Worm (Caenorhabditis elegans) whole organism, L4/young adult: ENCODE data around the gene T28A8.6.
"Not testable (repeated sequence)": the region's sequence is repeated elsewhere in the genome, so short reads cannot be mapped to it uniquely, and the experiment has no call there.

Experiments used
- W03F9.2 ChIP-seq: fragments of 150-350 bp; optimal IDR thresholded peaks from 2 replicates; lab custom pipeline; 2014; ENCODE audit warnings: missing biosample characterization, missing genetic modification characterization
- dao-5 ChIP-seq: sonication (generic microtip); optimal IDR thresholded peaks from 2 replicates; lab custom pipeline; 2016; ENCODE audit warnings: missing genotype, missing genetic modification characterization, moderate library complexity, missing compliant biosample characterization
- him-1 ChIP-seq: sonication (generic microtip); optimal IDR thresholded peaks from 2 replicates; lab custom pipeline; 2016; ENCODE audit warnings: missing genotype, missing genetic modification reagents, missing genetic modification characterization, missing compliant biosample characterization

T28A8.6 gene

DNA sequence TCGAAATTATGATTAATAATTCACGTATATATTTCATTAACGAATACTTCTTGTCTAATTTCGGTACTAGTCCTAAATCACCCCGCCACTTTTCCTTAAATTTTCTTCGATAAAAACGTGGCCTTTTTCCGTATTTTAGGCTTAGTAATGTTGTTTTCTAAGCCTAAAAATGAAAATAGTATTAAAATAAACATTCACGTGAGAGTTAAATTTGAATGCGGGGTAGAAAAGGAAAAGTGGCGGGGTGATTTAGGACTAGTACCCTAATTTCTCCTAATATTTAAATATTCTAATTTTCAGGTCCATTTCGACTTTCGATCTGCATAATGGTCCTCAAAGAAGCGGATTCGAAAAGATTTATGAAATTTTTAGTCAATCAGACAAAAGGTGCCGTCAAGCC lies at the start of gene T28A8.6:
Gene T28A8.6, plus strand, starts transcription at position 301 of the 400 bp plus-strand sequence.
- TF ChIP-seq him-1, dao-5, W03F9.2 (tag; lab: Kevin White, UChicago): not testable (repeated sequence)

DNA sequence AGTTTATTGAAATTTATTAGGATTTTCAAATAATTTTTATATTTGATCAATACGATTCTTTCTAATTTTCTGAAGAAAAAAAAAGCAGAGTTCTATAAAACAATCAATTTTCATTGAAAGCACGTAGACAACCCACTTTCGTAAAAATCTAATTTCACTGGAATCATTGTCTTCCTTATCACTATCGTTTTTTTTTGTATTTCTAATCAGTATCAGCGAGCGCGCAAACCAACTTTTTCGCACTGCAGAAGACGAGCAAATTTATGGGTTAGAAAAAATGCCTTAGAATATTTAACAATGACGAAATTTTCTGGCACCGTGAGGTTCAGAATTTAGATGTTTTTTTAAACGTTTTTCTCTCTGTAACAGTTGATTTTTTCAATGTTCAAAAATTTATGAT lies 46.2 kb upstream of the T28A8.6 start:
- no peak for TF ChIP-seq W03F9.2 (tag; lab: Kevin White, UChicago)
- TF ChIP-seq dao-5 (tag; lab: Kevin White, UChicago): no peak
- no peak for TF ChIP-seq him-1 (tag; lab: Kevin White, UChicago)

DNA sequence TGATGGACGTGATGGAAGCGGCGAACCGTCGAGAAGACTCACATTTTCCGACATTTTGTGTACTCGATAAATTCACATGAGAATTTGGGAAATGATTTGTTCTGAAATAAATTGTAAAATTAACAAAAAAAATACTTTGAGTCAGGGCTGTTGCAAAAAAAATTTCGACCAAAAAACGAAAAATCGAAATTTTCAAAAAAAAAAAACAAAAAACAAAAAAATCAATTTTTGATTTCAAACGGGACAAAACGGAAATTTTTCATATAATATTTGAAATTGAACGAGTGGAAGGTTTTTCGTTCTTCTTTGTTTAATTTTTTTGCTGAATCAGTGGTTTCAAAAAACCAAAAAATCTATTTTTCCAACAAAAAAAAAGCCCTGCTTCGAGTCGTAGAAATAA lies 43.8 kb upstream of the T28A8.6 start, which contains the start of gene cua-1:
Gene cua-1, minus strand, starts transcription at position 101 of the 400 bp plus-strand sequence.
- TF ChIP-seq W03F9.2 (tag; lab: Kevin White, UChicago): no peak
- TF ChIP-seq dao-5 (tag; lab: Kevin White, UChicago): no peak
- TF ChIP-seq him-1 (tag; lab: Kevin White, UChicago): no peak

DNA sequence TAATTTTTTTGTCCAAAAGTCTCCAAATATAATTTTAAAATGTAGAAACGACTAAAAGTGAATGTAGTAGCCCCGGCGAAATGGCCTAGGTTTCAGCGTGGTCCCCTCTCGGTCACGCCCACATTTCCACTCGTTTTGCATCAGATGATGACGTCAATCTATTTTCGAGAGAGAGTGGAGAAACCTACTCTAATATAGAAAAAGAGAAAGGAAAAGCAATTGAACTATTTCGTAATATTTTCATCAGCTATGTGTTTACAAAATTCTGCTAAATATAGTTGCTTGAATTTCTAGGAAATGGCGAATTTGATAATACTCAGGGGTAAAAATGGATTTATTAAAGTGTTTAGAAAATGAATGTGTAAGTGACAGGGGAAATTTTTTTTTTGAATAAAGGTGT lies 43.2 kb upstream of the T28A8.6 start:
- no peak for TF ChIP-seq W03F9.2 (tag; lab: Kevin White, UChicago)
- no peak for TF ChIP-seq dao-5 (tag; lab: Kevin White, UChicago)
- no peak for TF ChIP-seq him-1 (tag; lab: Kevin White, UChicago)

DNA sequence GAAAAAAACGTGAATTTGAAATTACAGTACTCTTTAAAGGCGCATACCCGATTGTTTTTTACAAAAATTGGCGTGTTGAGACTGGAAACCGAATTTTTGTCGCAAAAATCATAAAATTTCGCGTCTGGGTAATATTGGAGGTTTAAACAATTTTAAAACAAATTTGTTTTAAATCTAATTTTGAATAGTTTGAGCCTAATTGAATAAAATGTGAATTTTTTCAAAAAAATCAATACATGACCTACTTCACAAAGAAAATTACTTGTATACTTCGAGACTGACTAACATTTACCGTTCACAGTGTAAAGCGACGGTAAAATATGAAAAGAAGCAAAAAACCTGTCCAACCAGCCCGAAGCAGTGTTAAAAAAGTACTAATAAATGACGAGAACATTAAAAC lies 41.7 kb upstream of the T28A8.6 start:
- no peak for TF ChIP-seq dao-5 (tag; lab: Kevin White, UChicago)
- TF ChIP-seq W03F9.2 (tag; lab: Kevin White, UChicago): no peak
- no peak for TF ChIP-seq him-1 (tag; lab: Kevin White, UChicago)

DNA sequence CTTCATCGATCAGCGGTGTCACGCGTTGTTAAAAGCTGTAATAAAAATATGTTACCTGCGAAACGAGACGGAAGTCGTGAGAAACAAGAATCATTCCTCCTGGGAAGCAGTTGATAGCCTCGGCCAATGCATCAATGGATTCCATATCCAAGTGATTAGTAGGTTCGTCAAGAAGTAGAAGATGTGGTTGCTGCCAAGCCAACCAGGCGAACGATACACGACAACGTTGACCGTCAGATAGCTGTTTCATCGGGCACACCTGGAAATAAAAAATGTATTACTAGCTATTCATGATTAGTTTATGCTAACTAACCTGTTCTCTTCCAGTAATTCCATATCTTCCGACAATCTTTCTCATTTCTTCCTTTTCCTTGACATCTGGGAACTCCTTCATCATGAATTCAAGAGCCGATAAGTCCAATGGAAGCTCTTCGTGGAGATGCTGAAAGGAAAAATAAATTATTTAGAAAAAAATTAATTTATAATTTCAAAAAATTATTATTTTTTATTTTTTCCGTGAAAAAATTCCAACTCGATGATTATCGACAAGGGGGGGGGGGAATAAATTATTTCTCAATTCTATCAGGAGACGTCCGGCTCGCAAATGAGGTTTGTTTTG lies 39.9 kb upstream of the T28A8.6 start, which contains the start of gene tag-164:
Gene tag-164, plus strand, starts transcription at position 569 of the 619 bp plus-strand sequence.
- TF ChIP-seq W03F9.2 (tag; lab: Kevin White, UChicago) (no peak), him-1 (tag; lab: Kevin White, UChicago) (no peak), dao-5 (tag; lab: Kevin White, UChicago) (no peak)

DNA sequence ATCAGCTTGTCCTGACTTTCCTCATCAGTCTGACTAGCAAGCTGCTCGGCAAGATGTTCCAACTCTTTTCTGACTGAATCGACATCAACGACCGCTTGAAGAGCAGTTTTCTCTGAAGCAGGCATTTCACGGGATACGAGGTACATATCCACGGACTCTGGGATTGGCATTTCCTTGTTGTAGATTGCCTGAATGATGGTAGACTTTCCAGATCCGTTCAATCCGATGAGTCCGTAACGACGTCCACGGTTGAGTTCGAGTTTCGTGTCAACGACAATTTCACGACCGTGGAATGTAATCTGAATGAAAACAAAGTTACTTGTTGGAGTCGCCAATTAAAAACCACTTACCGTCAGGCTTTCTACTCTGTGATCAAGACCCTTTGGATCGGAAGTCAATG lies 37.5 kb upstream of the T28A8.6 start:
- TF ChIP-seq dao-5 (tag; lab: Kevin White, UChicago) (no peak), him-1 (tag; lab: Kevin White, UChicago) (no peak), W03F9.2 (tag; lab: Kevin White, UChicago) (no peak)

DNA sequence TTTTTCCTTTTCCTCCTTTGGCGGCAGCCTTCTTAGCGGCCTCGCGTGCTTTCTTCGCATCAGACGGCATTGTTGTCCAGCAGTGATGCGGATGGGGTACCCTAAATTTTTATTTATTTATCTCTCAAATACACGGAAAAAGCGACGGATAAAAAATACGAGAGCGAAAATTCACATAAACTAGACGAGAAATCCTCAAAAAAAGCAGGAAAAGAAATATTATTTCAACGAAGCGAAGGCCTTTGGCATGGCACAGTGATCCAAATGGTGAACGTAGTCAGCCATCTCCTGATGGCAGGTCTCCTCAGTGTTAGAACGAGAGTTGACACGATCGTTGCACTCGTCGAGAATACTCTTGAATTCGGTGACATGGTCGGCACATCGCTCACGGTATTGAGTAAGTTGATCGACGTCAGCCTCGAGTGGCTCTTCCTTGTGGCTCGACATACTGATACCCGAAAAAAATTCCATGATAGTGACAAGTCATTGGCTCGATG lies 36.8 kb upstream of the T28A8.6 start, which contains the start of the genes abcf-2 and T27E9.2:
Gene abcf-2, minus strand, starts transcription at position 101 of the 497 bp plus-strand sequence.
Gene T27E9.2, minus strand, starts transcription at position 447 of the 497 bp plus-strand sequence.
- TF ChIP-seq him-1 (tag; lab: Kevin White, UChicago): no peak
- no peak for TF ChIP-seq W03F9.2 (tag; lab: Kevin White, UChicago)
- no peak for TF ChIP-seq dao-5 (tag; lab: Kevin White, UChicago)

DNA sequence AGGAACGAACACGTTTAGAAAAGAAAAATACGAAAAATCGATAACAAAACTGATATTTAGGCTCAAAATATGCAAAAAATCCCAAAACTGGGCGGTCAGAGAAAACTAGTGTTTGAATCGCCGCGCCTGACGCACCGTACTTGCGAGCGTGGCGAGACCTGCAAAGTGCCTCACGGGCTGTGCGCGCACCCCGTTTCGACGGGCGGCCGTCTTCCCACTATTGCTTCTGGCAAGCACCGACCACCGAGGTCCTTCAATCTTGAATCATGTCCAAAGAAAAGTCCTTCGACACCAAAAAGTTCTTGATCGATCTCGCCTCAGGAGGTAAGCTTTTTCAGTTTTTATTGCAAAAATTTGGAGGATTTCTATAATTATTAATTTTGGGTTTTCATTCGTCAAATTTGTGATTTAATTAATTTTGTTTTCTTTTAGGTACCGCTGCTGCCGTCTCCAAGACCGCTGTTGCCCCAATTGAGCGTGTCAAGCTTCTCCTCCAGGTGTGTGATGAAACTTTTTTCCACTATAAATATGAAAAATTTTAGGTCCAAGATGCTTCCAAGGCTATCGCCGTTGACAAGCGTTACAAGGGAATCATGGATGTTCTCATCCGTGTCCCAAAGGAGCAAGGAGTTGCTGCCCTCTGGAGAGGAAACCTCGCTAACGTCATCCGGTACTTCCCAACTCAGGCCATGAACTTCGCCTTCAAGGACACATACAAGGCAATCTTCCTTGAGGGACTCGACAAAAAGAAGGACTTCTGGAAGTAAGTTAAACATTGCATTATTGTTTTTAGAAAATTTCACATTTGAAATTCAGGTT lies 35.8 kb upstream of the T28A8.6 start, which contains the start of gene ant-1.1:
Gene ant-1.1, plus strand, starts transcription at position 199 of the 819 bp plus-strand sequence.
- no peak for TF ChIP-seq dao-5 (tag; lab: Kevin White, UChicago)
- peak; percentile 88 for TF ChIP-seq W03F9.2 (tag; lab: Kevin White, UChicago)
- TF ChIP-seq him-1 (tag; lab: Kevin White, UChicago): peak; percentile 38

DNA sequence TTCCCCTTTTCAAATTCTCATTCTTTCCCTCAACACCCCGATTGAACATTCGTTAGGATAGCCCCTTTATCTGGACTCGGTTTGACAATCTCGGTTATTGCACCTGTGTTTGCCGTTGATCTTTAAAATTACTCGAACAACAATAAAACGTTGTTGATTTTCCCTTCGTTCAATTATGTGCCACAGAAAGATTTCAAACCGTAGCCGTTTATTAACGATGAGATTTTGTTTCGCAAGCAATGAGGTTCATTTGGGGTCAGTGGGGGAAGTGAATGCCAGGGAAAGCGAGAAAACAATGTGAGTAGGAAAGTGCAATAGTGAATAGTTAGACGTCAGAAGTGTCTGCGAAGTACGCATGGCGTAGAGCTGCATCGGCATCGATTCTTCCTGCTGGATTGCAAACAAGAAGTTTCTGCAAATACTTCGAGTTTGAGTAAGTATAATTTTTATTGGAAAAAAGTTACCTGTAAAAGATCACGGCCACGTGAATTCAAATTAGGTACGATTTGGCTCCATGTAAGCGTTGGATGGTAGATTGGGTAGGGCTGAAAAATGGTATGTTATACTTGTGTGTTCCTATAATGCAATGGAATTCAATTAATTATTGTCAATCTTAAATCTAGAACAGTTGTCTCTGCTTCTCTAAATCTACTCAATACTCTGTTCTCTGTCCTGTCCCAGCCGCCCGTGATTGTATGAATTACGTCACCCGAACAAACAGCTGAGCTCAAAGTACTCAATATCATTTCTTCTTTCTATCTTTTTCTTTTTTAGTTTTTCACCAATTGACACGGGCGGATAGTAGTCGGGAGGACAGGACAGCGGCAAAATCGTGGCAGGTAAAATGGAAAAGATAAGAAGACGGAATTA lies 34.3 kb upstream of the T28A8.6 start, which contains the start of gene kel-3:
Gene kel-3, plus strand, starts transcription at position 328 of the 870 bp plus-strand sequence.
- TF ChIP-seq W03F9.2 (tag; lab: Kevin White, UChicago): peak; percentile 40
- TF ChIP-seq dao-5 (tag; lab: Kevin White, UChicago): peak; percentile 75
- TF ChIP-seq him-1 (tag; lab: Kevin White, UChicago): peak; percentile 41

DNA sequence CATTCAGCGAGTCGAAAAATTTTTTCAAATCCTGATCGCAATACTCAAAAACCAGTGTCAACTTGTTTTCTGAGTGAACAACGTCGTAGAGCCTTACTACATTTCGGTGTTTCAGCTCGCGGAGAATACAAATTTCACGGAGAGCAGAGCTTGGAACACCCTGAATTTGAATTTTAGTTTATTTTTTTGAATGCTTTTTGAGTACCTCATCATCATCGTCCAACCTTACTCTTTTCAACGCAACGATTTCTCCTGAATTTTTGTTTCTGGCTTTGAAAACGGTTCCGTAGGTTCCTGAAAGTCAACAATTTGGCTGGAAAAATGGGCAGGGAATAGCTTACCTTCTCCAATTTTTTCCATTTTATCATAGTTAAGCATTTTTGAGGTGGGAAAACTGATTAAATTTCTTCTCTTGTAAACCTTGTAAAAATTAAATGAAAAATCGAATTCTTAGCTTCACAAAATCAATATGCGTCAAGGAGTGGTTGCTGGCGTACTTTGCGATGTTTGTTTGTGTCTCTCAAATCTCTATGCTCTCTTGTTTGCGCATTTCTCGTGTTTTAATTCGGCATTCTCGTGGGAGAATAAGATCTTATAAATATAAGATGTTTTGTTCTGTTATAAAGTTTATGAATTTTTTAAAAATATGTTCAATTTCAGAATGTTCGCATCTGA lies 32.9 kb upstream of the T28A8.6 start, which contains the start of gene cdk-5:
Gene cdk-5, minus strand, starts transcription at position 425 of the 675 bp plus-strand sequence.
- peak; percentile 87 for TF ChIP-seq W03F9.2 (tag; lab: Kevin White, UChicago)
- no peak for TF ChIP-seq dao-5 (tag; lab: Kevin White, UChicago)
- peak; percentile 6 for TF ChIP-seq him-1 (tag; lab: Kevin White, UChicago)
